Worm (Caenorhabditis elegans) whole organism, late embryonic: ENCODE data around the gene cey-4.

Source experiments
- ceh-18 ChIP-seq: sonication (generic microtip); optimal IDR thresholded peaks from 2 replicates; lab custom pipeline; 2016; ENCODE audit warnings: missing genetic modification characterization, missing compliant biosample characterization
- ceh-30 ChIP-seq: fragments of 150-350 bp; optimal IDR thresholded peaks from 2 replicates; lab custom pipeline; 2014; ENCODE audit warnings: missing biosample characterization, missing genetic modification characterization
- elt-4 ChIP-seq: sonication (generic microtip); optimal IDR thresholded peaks from 2 replicates; lab custom pipeline; 2016; ENCODE audit warnings: missing genetic modification characterization, missing compliant biosample characterization
- nhr-11 ChIP-seq: fragments of 150-350 bp; optimal IDR thresholded peaks from 2 replicates; lab custom pipeline; 2014; ENCODE audit warnings: missing biosample characterization, missing genetic modification characterization
- pha-4 ChIP-seq: fragments of 150-350 bp; optimal IDR thresholded peaks from 2 replicates; lab custom pipeline; 2018; ENCODE audit warnings: missing biosample characterization, missing genetic modification reagents, missing genetic modification characterization
- pqm-1 ChIP-seq: sonication (generic microtip); optimal IDR thresholded peaks from 2 replicates; lab custom pipeline; 2016; ENCODE audit warnings: missing genetic modification characterization, missing compliant biosample characterization
- sdc-2 ChIP-seq: sonication (generic microtip); optimal IDR thresholded peaks from 2 replicates; lab custom pipeline; 2016; ENCODE audit warnings: missing genotype, missing genetic modification characterization, missing compliant biosample characterization
- tbx-7 ChIP-seq: sonication (generic microtip); optimal IDR thresholded peaks from 2 replicates; lab custom pipeline; 2016; ENCODE audit warnings: missing genotype, missing genetic modification characterization, missing compliant biosample characterization

DNA sequence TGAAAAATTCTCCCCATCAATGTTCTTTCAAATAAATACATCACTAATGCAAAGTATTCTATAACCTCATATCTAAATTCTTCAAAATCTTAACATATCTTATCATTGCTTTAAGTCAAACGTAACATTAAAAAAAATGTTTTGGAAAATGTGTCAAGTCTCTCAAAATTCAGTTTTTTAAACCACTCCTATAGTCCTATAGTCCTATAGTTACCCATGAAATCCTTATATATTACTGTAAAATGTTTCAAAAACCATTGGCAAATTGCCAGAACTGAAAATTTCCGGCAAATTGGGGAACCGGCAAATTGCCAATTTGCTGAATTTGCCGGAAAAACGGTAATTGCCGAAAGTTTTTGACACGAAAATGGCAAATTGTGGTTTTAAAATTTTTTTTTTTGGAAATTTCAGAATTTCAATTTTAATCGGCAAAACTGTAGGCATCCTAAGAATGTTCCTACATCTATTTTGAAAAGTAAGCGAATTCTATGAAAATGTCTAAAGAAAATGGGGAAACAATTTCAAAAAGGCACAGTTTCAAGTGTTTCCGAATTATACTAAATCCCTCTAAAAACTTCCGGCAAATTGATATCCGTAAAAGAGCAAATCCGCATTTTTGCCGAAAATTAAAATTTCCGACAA is 35.9 kb upstream of the cey-4 start:
- TF ChIP-seq pha-4: no peak
- TF ChIP-seq sdc-2 (tag; lab: Kevin White, UChicago): no peak
- TF ChIP-seq elt-4 (tag; lab: Kevin White, UChicago): no peak
- no peak for TF ChIP-seq ceh-18 (tag; lab: Kevin White, UChicago)
- TF ChIP-seq pqm-1 (tag; lab: Kevin White, UChicago): no peak
- no peak for TF ChIP-seq nhr-11 (tag; lab: Kevin White, UChicago)
- no peak for TF ChIP-seq ceh-30 (tag; lab: Kevin White, UChicago)
- no peak for TF ChIP-seq tbx-7 (tag; lab: Kevin White, UChicago)
